Worm (Caenorhabditis elegans) whole organism, L1 larva: ENCODE measurements around the gene oac-46.
A peak's percentile ranks its signal among the peaks of the same experiment; 100 is the strongest.

Experiments
- C04F5.9 ChIP-seq: sonication (generic microtip); optimal IDR thresholded peaks from 2 replicates; lab custom pipeline; 2016; ENCODE audit warnings: missing genetic modification characterization, missing compliant biosample characterization
- C16A3.4 ChIP-seq: fragments of 150-350 bp; optimal IDR thresholded peaks from 2 replicates; lab custom pipeline; 2014; ENCODE audit warnings: missing biosample characterization, missing genetic modification characterization
- C34B4.2 ChIP-seq: sonication (generic microtip); optimal IDR thresholded peaks from 2 replicates; lab custom pipeline; 2017; ENCODE audit warnings: mild to moderate bottlenecking, missing genetic modification characterization, missing compliant biosample characterization
- F16B12.6 ChIP-seq: fragments of 150-350 bp; optimal IDR thresholded peaks from 2 replicates; lab custom pipeline; 2014; ENCODE audit warnings: missing biosample characterization, missing genetic modification characterization
- Y116A8C.19 ChIP-seq: sonication (generic microtip); optimal IDR thresholded peaks from 2 replicates; lab custom pipeline; 2016; ENCODE audit warnings: missing compliant biosample characterization, missing genetic modification characterization, borderline replicate concordance
- aly-2 ChIP-seq: fragments of 150-350 bp; optimal IDR thresholded peaks from 2 replicates; lab custom pipeline; 2014; ENCODE audit warnings: missing biosample characterization, missing genetic modification characterization
- ama-1 ChIP-seq: fragments of 150-350 bp; optimal IDR thresholded peaks from 2 replicates; lab custom pipeline; 2014
- blmp-1 ChIP-seq: fragments of 150-350 bp; optimal IDR thresholded peaks from 2 replicates; lab custom pipeline; 2014; ENCODE audit warnings: missing biosample characterization, missing genetic modification characterization
- ceh-63 ChIP-seq: fragments of 200-800 bp; sonication (Bioruptor generic); optimal IDR thresholded peaks from 2 replicates; lab custom pipeline; 2018; ENCODE audit warnings: mild to moderate bottlenecking, missing genetic modification characterization, missing compliant biosample characterization
- ceh-82 ChIP-seq, 3 experiments: fragments of 150-350 bp in 1 of 3; sonication (generic microtip) in 2 of 3; optimal IDR thresholded peaks; 2 replicates each; lab custom pipeline; 2014 to 2017; ENCODE audit warnings: missing biosample characterization in 3 of 3, missing genetic modification characterization in 3 of 3
- ceh-90 ChIP-seq: sonication (generic microtip); optimal IDR thresholded peaks from 2 replicates; lab custom pipeline; 2016; ENCODE audit warnings: missing genetic modification characterization, missing compliant biosample characterization
- ces-1 ChIP-seq: fragments of 150-350 bp; optimal IDR thresholded peaks from 2 replicates; lab custom pipeline; 2014; ENCODE audit warnings: missing biosample characterization, missing genetic modification reagents, missing genetic modification characterization
- dpl-1 ChIP-seq, 3 experiments: fragments of 150-350 bp in 2 of 3; sonication (generic microtip) in 1 of 3; optimal IDR thresholded peaks; 2 replicates each; lab custom pipeline; 2014 to 2017; ENCODE audit warnings: missing biosample characterization in 3 of 3, missing genetic modification characterization in 3 of 3, missing genetic modification reagents in 3 of 3
- efl-1 ChIP-seq, 4 experiments: fragments of 150-350 bp; optimal IDR thresholded peaks in 3 of 4; peaks in 1 of 4; 1 replicate in 1 of 4; 2 replicates in 3 of 4; lab custom pipeline; 2014; ENCODE audit warnings: missing biosample characterization in 2 of 4, missing genetic modification characterization in 2 of 4, missing genetic modification reagents in 2 of 4
- elt-3 ChIP-seq, 6 experiments: fragments of 150-350 bp in 1 of 6; sonication (generic microtip); optimal IDR thresholded peaks; 2 replicates each; lab custom pipeline; 2017 to 2018; ENCODE audit warnings: missing biosample characterization in 6 of 6, missing genetic modification characterization in 6 of 6, inconsistent platforms in 1 of 6
- ets-5 ChIP-seq: fragments of 200-800 bp; sonication (Bioruptor generic); IDR thresholded peaks from 2 replicates; pipeline ENCODE4 v1.3.6; 2022; ENCODE audit warnings: missing genetic modification characterization, missing compliant biosample characterization
- fkh-4 ChIP-seq: sonication (generic microtip); optimal IDR thresholded peaks from 2 replicates; lab custom pipeline; 2016; ENCODE audit warnings: missing compliant biosample characterization, missing genetic modification characterization, borderline replicate concordance
- fkh-8 ChIP-seq: sonication (generic microtip); optimal IDR thresholded peaks from 2 replicates; lab custom pipeline; 2016; ENCODE audit warnings: mild to moderate bottlenecking, missing genetic modification characterization, missing compliant biosample characterization
- grh-1 ChIP-seq: fragments of 200-800 bp; sonication (Bioruptor generic); IDR thresholded peaks from 2 replicates; pipeline ENCODE4 v1.3.6; 2022; ENCODE audit warnings: missing genetic modification reagents, missing genetic modification characterization, missing compliant biosample characterization
- hlh-17 ChIP-seq: fragments of 200-800 bp; sonication (Bioruptor generic); optimal IDR thresholded peaks from 2 replicates; lab custom pipeline; 2018; ENCODE audit warnings: missing genetic modification characterization, mild to moderate bottlenecking, missing compliant biosample characterization, moderate library complexity, borderline replicate concordance
- irx-1 ChIP-seq: sonication (generic microtip); optimal IDR thresholded peaks from 2 replicates; lab custom pipeline; 2016; ENCODE audit warnings: missing genetic modification characterization, missing compliant biosample characterization
- lin-14 ChIP-seq: fragments of 200-800 bp; sonication (Bioruptor generic); optimal IDR thresholded peaks from 2 replicates; lab custom pipeline; 2018; ENCODE audit warnings: mild to moderate bottlenecking, missing genetic modification characterization, moderate library complexity, missing compliant biosample characterization
- lin-35 ChIP-seq, 2 experiments: fragments of 150-350 bp; optimal IDR thresholded peaks; 2 replicates each; lab custom pipeline; 2014; ENCODE audit warnings: missing biosample characterization in 2 of 2, missing genetic modification characterization in 2 of 2, missing genetic modification reagents in 2 of 2
- lin-39 ChIP-seq: fragments of 150-350 bp; optimal IDR thresholded peaks from 2 replicates; lab custom pipeline; 2014; ENCODE audit warnings: missing biosample characterization, missing genetic modification reagents, missing genetic modification characterization
- lir-3 ChIP-seq: sonication (generic microtip); optimal IDR thresholded peaks from 2 replicates; lab custom pipeline; 2016; ENCODE audit warnings: mild to moderate bottlenecking, missing genetic modification characterization, moderate library complexity, missing compliant biosample characterization; ENCODE audit not compliant: poor library complexity
- mep-1 ChIP-seq: fragments of 150-350 bp; optimal IDR thresholded peaks from 2 replicates; lab custom pipeline; 2014; ENCODE audit warnings: missing biosample characterization, missing genetic modification characterization
- nhr-11 ChIP-seq: fragments of 150-350 bp; optimal IDR thresholded peaks from 2 replicates; lab custom pipeline; 2014; ENCODE audit warnings: missing biosample characterization, missing genetic modification characterization
- nhr-19 ChIP-seq: fragments of 200-800 bp; sonication (Bioruptor generic); conservative IDR thresholded peaks from 2 replicates; pipeline ENCODE4 v1.3.6; 2022; ENCODE audit warnings: missing genetic modification characterization, missing compliant biosample characterization
- nhr-20 ChIP-seq: sonication (generic microtip); optimal IDR thresholded peaks from 2 replicates; lab custom pipeline; 2016; ENCODE audit warnings: mild to moderate bottlenecking, missing genetic modification characterization, missing compliant biosample characterization
- nhr-47 ChIP-seq: sonication (generic microtip); optimal IDR thresholded peaks from 2 replicates; lab custom pipeline; 2016; ENCODE audit warnings: mild to moderate bottlenecking, missing genetic modification characterization, moderate library complexity, missing compliant biosample characterization
- nhr-76 ChIP-seq: sonication (generic microtip); optimal IDR thresholded peaks from 2 replicates; lab custom pipeline; 2017; ENCODE audit warnings: missing biosample characterization, missing genetic modification characterization
- nhr-84 ChIP-seq: sonication (generic microtip); optimal IDR thresholded peaks from 2 replicates; lab custom pipeline; 2017; ENCODE audit warnings: missing biosample characterization, missing genetic modification characterization
- nhr-85 ChIP-seq: sonication (generic microtip); peaks from one replicate; lab custom pipeline; 2016; ENCODE audit warnings: missing genetic modification characterization, inconsistent platforms, missing compliant biosample characterization
- pag-3 ChIP-seq: sonication (generic microtip); optimal IDR thresholded peaks from 2 replicates; lab custom pipeline; 2017; ENCODE audit warnings: missing genetic modification characterization, mild to moderate bottlenecking, missing compliant biosample characterization, antibody characterized with exemption, borderline replicate concordance; ENCODE audit not compliant: insufficient read depth
- pax-3 ChIP-seq: fragments of 200-800 bp; sonication (Bioruptor generic); optimal IDR thresholded peaks from 2 replicates; lab custom pipeline; 2018; ENCODE audit warnings: mild to moderate bottlenecking, missing genetic modification characterization, moderate library complexity, missing compliant biosample characterization
- pqm-1 ChIP-seq: sonication (generic microtip); optimal IDR thresholded peaks from 3 replicates; lab custom pipeline; 2017; ENCODE audit warnings: missing biosample characterization, missing genetic modification characterization
- rnt-1 ChIP-seq: sonication (generic microtip); optimal IDR thresholded peaks from 2 replicates; lab custom pipeline; 2016; ENCODE audit warnings: mild to moderate bottlenecking, missing genetic modification characterization, moderate library complexity, missing compliant biosample characterization
- skn-1 ChIP-seq: fragments of 150-350 bp; optimal IDR thresholded peaks from 2 replicates; lab custom pipeline; 2014; ENCODE audit warnings: missing biosample characterization, missing genetic modification characterization
- snu-23 ChIP-seq: sonication (generic microtip); optimal IDR thresholded peaks from 2 replicates; lab custom pipeline; 2016; ENCODE audit warnings: missing genetic modification characterization, missing compliant biosample characterization
- sup-37 ChIP-seq: fragments of 200-800 bp; sonication (Bioruptor generic); optimal IDR thresholded peaks from 2 replicates; lab custom pipeline; 2018; ENCODE audit warnings: mild to moderate bottlenecking, missing genetic modification characterization, missing compliant biosample characterization
- swsn-7 ChIP-seq: sonication (generic microtip); optimal IDR thresholded peaks from 2 replicates; lab custom pipeline; 2016; ENCODE audit warnings: missing genetic modification characterization, missing compliant biosample characterization
- tbx-2 ChIP-seq: sonication (generic microtip); optimal IDR thresholded peaks from 2 replicates; lab custom pipeline; 2016; ENCODE audit warnings: missing genetic modification characterization, missing compliant biosample characterization
- tlp-1 ChIP-seq: fragments of 150-350 bp; optimal IDR thresholded peaks from 2 replicates; lab custom pipeline; 2014; ENCODE audit warnings: missing biosample characterization, missing genetic modification characterization
- unc-62 ChIP-seq: fragments of 150-350 bp; optimal IDR thresholded peaks from 2 replicates; lab custom pipeline; 2014; ENCODE audit warnings: missing biosample characterization, missing genetic modification reagents, missing genetic modification characterization
- unc-86 ChIP-seq: sonication (generic microtip); optimal IDR thresholded peaks from 2 replicates; lab custom pipeline; 2016; ENCODE audit warnings: missing genetic modification characterization, missing compliant biosample characterization
- unc-98 ChIP-seq: fragments of 200-800 bp; sonication (Bioruptor generic); IDR thresholded peaks from 2 replicates; pipeline ENCODE4 v1.3.6; 2022; ENCODE audit warnings: missing genetic modification characterization, missing compliant biosample characterization
- zag-1 ChIP-seq: fragments of 150-350 bp; optimal IDR thresholded peaks from 2 replicates; lab custom pipeline; 2014; ENCODE audit warnings: missing biosample characterization, missing genetic modification characterization

The oac-46 gene

DNA sequence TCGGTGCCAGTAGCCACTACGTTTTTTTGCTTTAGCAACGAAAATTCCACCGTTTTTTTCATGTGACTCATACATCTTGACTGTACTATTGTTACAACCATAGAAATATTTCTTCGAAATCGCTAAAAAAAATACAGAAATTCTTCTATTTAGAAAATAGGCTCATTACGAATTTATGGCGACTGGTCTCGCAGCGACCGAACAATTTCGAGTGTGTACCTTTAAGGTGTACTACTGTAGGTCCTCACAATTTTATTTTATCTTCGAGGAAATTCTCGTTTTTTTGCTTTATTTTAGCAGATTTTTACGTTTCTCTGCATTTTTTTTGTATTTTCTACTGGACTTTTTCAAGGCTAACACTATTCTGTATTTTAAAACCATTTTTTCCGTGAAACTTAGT, 38.1 kb upstream of the oac-46 start:
- TF ChIP-seq grh-1 (GFP tag; lab: Robert Waterston, UW), result no peak
- no peak for TF ChIP-seq fkh-4 (tag; lab: Kevin White, UChicago)
- no peak for TF ChIP-seq mep-1 (tag; lab: Kevin White, UChicago)

DNA sequence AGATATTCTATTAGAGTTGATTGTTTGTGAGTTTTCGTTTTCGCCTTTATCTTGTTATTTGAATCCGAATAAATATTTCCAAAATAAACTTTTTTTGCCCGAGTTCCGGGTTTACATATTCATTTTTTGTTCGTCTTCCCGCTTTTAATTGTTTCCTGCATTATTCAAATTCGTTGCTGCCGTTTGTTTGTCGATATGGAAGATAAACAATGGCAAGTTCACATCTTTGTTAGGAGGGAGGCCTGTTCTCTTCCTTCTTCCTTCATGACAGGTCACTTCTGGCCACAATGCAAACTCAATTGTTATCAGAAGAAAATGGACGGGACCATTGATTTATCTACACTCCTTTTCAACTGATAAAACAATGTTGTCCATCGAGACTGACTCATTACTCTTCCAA, 37.7 kb upstream of the oac-46 start:
- TF ChIP-seq ama-1 (no peak), ets-5 (no peak), elt-3 (tag; optimal IDR thresholded peaks at IDR 0.05; lab: Kevin White, UChicago) (no peak), irx-1 (no peak), C04F5.9 (tag; lab: Kevin White, UChicago) (no peak), nhr-76 (tag; lab: Kevin White, UChicago) (no peak), pag-3 (tag; lab: Kevin White, UChicago) (no peak), nhr-11 (tag; lab: Kevin White, UChicago) (no peak), pqm-1 (no peak), swsn-7 (no peak), efl-1 (optimal IDR thresholded peaks at IDR 0.05; lab: Kevin White, UChicago) (no peak), efl-1 (GFP tag; optimal IDR thresholded peaks at IDR 0.05 in 1 of 2; lab: Kevin White, UChicago) (no peak), ces-1 (no peak), F16B12.6 (tag; lab: Kevin White, UChicago) (no peak), grh-1 (GFP tag; lab: Robert Waterston, UW) (no peak), tlp-1 (tag; lab: Kevin White, UChicago) (no peak), nhr-85 (tag; lab: Kevin White, UChicago) (no peak), pax-3 (tag; lab: Kevin White, UChicago) (no peak), lin-14 (GFP tag; lab: Kevin White, UChicago) (no peak)

DNA sequence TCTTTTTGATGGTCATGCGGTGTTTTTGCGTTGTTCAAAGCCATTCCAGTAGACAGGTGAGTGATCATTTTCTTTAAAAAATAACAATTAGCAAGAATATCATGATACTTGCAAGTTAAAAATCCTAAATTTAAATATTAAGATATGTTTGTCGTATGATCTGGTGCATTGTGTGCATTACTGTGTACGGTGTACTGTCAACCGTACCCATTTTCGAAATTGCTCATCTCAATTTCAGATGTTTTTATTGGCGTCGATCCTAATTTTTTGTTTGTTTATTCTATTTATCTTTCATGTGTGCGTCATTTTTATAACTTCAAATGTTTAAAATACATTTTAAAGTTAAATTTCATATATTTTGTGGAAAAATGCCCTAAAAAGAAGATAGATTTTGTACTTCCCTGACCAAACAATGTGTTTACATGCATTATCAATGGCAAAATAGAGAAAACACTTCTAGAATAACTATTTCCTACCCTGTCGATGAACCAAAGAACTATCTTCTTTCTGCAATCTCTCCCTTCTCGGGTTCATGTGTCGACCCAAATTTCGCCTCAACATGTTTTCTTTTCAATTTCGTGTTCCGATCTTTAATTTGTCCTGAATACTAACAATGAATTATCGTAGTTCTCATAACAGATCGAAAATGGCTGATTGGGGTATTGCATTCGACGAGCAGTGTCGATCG, 32.5 kb upstream of the oac-46 start, which contains the start of the genes T07D4.5 and ddx-19:
T07D4.5 (minus strand) TSS at position 71 of the 688 bp plus-strand sequence.
ddx-19 (plus strand) TSS at position 638 of the 688 bp plus-strand sequence.
- peak; percentile 45 for TF ChIP-seq nhr-85 (tag; lab: Kevin White, UChicago)
- peak; percentile 55 for TF ChIP-seq nhr-20 (tag; lab: Kevin White, UChicago)
- TF ChIP-seq ceh-82 (tag; optimal IDR thresholded peaks at IDR 0.05; lab: Kevin White, UChicago), result peak in 1 of 3 experiments; percentile 15
- no peak for TF ChIP-seq C34B4.2
- TF ChIP-seq zag-1 (tag; lab: Kevin White, UChicago), result no peak
- no peak for TF ChIP-seq hlh-17 (GFP tag; lab: Kevin White, UChicago)
- no peak for TF ChIP-seq ceh-63
- peak; percentile 41 for TF ChIP-seq nhr-47 (tag; lab: Kevin White, UChicago)
- no peak for TF ChIP-seq nhr-84 (tag; lab: Kevin White, UChicago)
- peak; percentile 7 for TF ChIP-seq rnt-1 (tag; lab: Kevin White, UChicago)
- no peak for TF ChIP-seq ama-1
- TF ChIP-seq ces-1, result no peak
- no peak for TF ChIP-seq ceh-90 (tag; lab: Kevin White, UChicago)
- TF ChIP-seq snu-23 (GFP tag; lab: Kevin White, UChicago), result peak; percentile 65
- TF ChIP-seq lin-35 (GFP tag; optimal IDR thresholded peaks at IDR 0.05; lab: Kevin White, UChicago), result peak; percentile 65 to 78
- no peak for TF ChIP-seq unc-86 (tag; lab: Kevin White, UChicago)
- TF ChIP-seq pax-3 (tag; lab: Kevin White, UChicago), result no peak
- TF ChIP-seq unc-62, result no peak
- no peak for TF ChIP-seq Y116A8C.19 (tag; lab: Kevin White, UChicago)
- no peak for TF ChIP-seq sup-37
- TF ChIP-seq nhr-19 (GFP tag; lab: Robert Waterston, UW), result no peak; the same call in 1 of the 2 replicates
- TF ChIP-seq C16A3.4, result peak; percentile 63
- TF ChIP-seq tlp-1 (tag; lab: Kevin White, UChicago), result no peak
- no peak for TF ChIP-seq C04F5.9 (tag; lab: Kevin White, UChicago)
- no peak for TF ChIP-seq unc-98 (GFP tag; lab: Robert Waterston, UW)
- TF ChIP-seq tbx-2 (tag; lab: Kevin White, UChicago), result peak; percentile 22
- TF ChIP-seq dpl-1 (GFP tag; optimal IDR thresholded peaks at IDR 0.05; lab: Kevin White, UChicago), result peak; percentile 45 to 71 (median 47)
- TF ChIP-seq fkh-8 (tag; lab: Kevin White, UChicago), result no peak
- TF ChIP-seq swsn-7, result peak; percentile 29
- no peak for TF ChIP-seq lin-39 (tag; lab: Kevin White, UChicago)
- no peak for TF ChIP-seq lir-3 (tag; lab: Kevin White, UChicago)
- peak; percentile 9 for TF ChIP-seq skn-1
- no peak for TF ChIP-seq ets-5
- TF ChIP-seq blmp-1 (tag; lab: Kevin White, UChicago), result no peak
- no peak for TF ChIP-seq aly-2 (tag; lab: Kevin White, UChicago)
